Worm (Caenorhabditis elegans) whole organism, mixed stage, embryonic: ENCODE results near the gene F44E2.6.

Experiments used
- elt-1 ChIP-seq: sonication (generic microtip); optimal IDR thresholded peaks from 2 replicates; lab custom pipeline; 2017; ENCODE audit warnings: missing genetic modification characterization, mild to moderate bottlenecking, missing compliant biosample characterization, antibody characterized with exemption, moderate library complexity, borderline replicate concordance; ENCODE audit not compliant: insufficient read depth
- elt-3 ChIP-seq: fragments of 150-350 bp; optimal IDR thresholded peaks from 2 replicates; lab custom pipeline; 2014; ENCODE audit warnings: missing biosample characterization, missing genetic modification characterization
- lin-13 ChIP-seq: fragments of 150-350 bp; optimal IDR thresholded peaks from 2 replicates; lab custom pipeline; 2014; ENCODE audit warnings: missing biosample characterization, missing genetic modification characterization
- lsy-2 ChIP-seq: fragments of 150-350 bp; optimal IDR thresholded peaks from 2 replicates; lab custom pipeline; 2014; ENCODE audit warnings: missing biosample characterization, missing genetic modification characterization
- mab-5 ChIP-seq: fragments of 150-350 bp; optimal IDR thresholded peaks from 2 replicates; lab custom pipeline; 2014; ENCODE audit warnings: missing biosample characterization, missing genetic modification characterization
- pha-4 ChIP-seq: fragments of 150-350 bp; optimal IDR thresholded peaks from 2 replicates; lab custom pipeline; 2018; ENCODE audit warnings: missing biosample characterization, missing genetic modification reagents, missing genetic modification characterization
- sem-2 ChIP-seq: fragments of 200-800 bp; sonication (Bioruptor generic); optimal IDR thresholded peaks from 2 replicates; lab custom pipeline; 2018; ENCODE audit warnings: mild to moderate bottlenecking, missing genetic modification characterization, missing compliant biosample characterization
- unc-62 ChIP-seq: fragments of 150-350 bp; optimal IDR thresholded peaks from 2 replicates; lab custom pipeline; 2014; ENCODE audit warnings: missing biosample characterization, missing genetic modification reagents, missing genetic modification characterization

- no peak for TF ChIP-seq pha-4 (tag; lab: Kevin White, UChicago)
- no peak for TF ChIP-seq elt-1 (tag; lab: Kevin White, UChicago)
- no peak for TF ChIP-seq lsy-2
- no peak for TF ChIP-seq elt-3
- no peak for TF ChIP-seq mab-5 (tag; lab: Kevin White, UChicago)
- no peak for TF ChIP-seq sem-2 (GFP tag; lab: Kevin White, UChicago)
- no peak for TF ChIP-seq unc-62 (GFP tag; lab: Kevin White, UChicago)
- TF ChIP-seq lin-13 (tag; lab: Kevin White, UChicago): no peak
Observed at ce11 chrIII:8850482-8851047, 5.6 kb upstream of the F44E2.6 start, which contains the start of gene F44E2.9.
